Worm (Caenorhabditis elegans) whole organism, L1 larva: Measurements from ENCODE around the gene T16H12.2.

Source experiments
- F16B12.6 ChIP-seq: fragments of 150-350 bp; optimal IDR thresholded peaks from 2 replicates; lab custom pipeline; 2014; ENCODE audit warnings: missing biosample characterization, missing genetic modification characterization
- Y116A8C.19 ChIP-seq: sonication (generic microtip); optimal IDR thresholded peaks from 2 replicates; lab custom pipeline; 2016; ENCODE audit warnings: missing compliant biosample characterization, missing genetic modification characterization, borderline replicate concordance
- alr-1 ChIP-seq: fragments of 200-800 bp; sonication (Bioruptor generic); optimal IDR thresholded peaks from 2 replicates; lab custom pipeline; 2018; ENCODE audit warnings: borderline replicate concordance, mild to moderate bottlenecking, missing genetic modification characterization, missing compliant biosample characterization
- ama-1 ChIP-seq: fragments of 150-350 bp; optimal IDR thresholded peaks from 2 replicates; lab custom pipeline; 2014
- ceh-63 ChIP-seq: fragments of 200-800 bp; sonication (Bioruptor generic); optimal IDR thresholded peaks from 2 replicates; lab custom pipeline; 2018; ENCODE audit warnings: mild to moderate bottlenecking, missing genetic modification characterization, missing compliant biosample characterization
- ceh-82 ChIP-seq, 3 experiments: fragments of 150-350 bp in 1 of 3; sonication (generic microtip) in 2 of 3; optimal IDR thresholded peaks; 2 replicates each; lab custom pipeline; 2014 to 2017; ENCODE audit warnings: missing biosample characterization in 3 of 3, missing genetic modification characterization in 3 of 3
- dpl-1 ChIP-seq, 3 experiments: fragments of 150-350 bp in 2 of 3; sonication (generic microtip) in 1 of 3; optimal IDR thresholded peaks; 2 replicates each; lab custom pipeline; 2014 to 2017; ENCODE audit warnings: missing biosample characterization in 3 of 3, missing genetic modification characterization in 3 of 3, missing genetic modification reagents in 3 of 3
- dsc-1 ChIP-seq: sonication (generic microtip); optimal IDR thresholded peaks from 2 replicates; lab custom pipeline; 2016; ENCODE audit warnings: mild to moderate bottlenecking, missing genetic modification characterization, missing compliant biosample characterization
- efl-3 ChIP-seq: fragments of 200-800 bp; sonication (Bioruptor generic); optimal IDR thresholded peaks from 2 replicates; lab custom pipeline; 2018; ENCODE audit warnings: mild to moderate bottlenecking, missing genetic modification characterization, missing compliant biosample characterization
- egl-27 ChIP-seq, 2 experiments: fragments of 150-350 bp in 1 of 2; sonication (generic microtip); optimal IDR thresholded peaks; 3 replicates each; lab custom pipeline; 2017 to 2018; ENCODE audit warnings: missing biosample characterization in 2 of 2, missing genetic modification characterization in 2 of 2, missing genetic modification reagents in 2 of 2
- elt-3 ChIP-seq, 6 experiments: fragments of 150-350 bp in 1 of 6; sonication (generic microtip); optimal IDR thresholded peaks; 2 replicates each; lab custom pipeline; 2017 to 2018; ENCODE audit warnings: missing biosample characterization in 6 of 6, missing genetic modification characterization in 6 of 6, inconsistent platforms in 1 of 6
- fkh-4 ChIP-seq: sonication (generic microtip); optimal IDR thresholded peaks from 2 replicates; lab custom pipeline; 2016; ENCODE audit warnings: missing compliant biosample characterization, missing genetic modification characterization, borderline replicate concordance
- fkh-8 ChIP-seq: sonication (generic microtip); optimal IDR thresholded peaks from 2 replicates; lab custom pipeline; 2016; ENCODE audit warnings: mild to moderate bottlenecking, missing genetic modification characterization, missing compliant biosample characterization
- grh-1 ChIP-seq: fragments of 200-800 bp; sonication (Bioruptor generic); IDR thresholded peaks from 2 replicates; pipeline ENCODE4 v1.3.6; 2022; ENCODE audit warnings: missing genetic modification reagents, missing genetic modification characterization, missing compliant biosample characterization
- hlh-17 ChIP-seq: fragments of 200-800 bp; sonication (Bioruptor generic); optimal IDR thresholded peaks from 2 replicates; lab custom pipeline; 2018; ENCODE audit warnings: missing genetic modification characterization, mild to moderate bottlenecking, missing compliant biosample characterization, moderate library complexity, borderline replicate concordance
- hlh-4 ChIP-seq: sonication (generic microtip); optimal IDR thresholded peaks from 2 replicates; lab custom pipeline; 2016; ENCODE audit warnings: mild to moderate bottlenecking, missing genetic modification characterization, missing compliant biosample characterization
- hpl-2 ChIP-seq: fragments of 150-350 bp; optimal IDR thresholded peaks from 2 replicates; lab custom pipeline; 2014; ENCODE audit warnings: missing biosample characterization, missing genetic modification reagents, missing genetic modification characterization
- irx-1 ChIP-seq: sonication (generic microtip); optimal IDR thresholded peaks from 2 replicates; lab custom pipeline; 2016; ENCODE audit warnings: missing genetic modification characterization, missing compliant biosample characterization
- isw-1 ChIP-seq: fragments of 200-800 bp; sonication (Bioruptor generic); IDR thresholded peaks from 2 replicates; pipeline ENCODE4 v1.3.6; 2022; ENCODE audit warnings: missing genetic modification characterization, missing compliant biosample characterization
- jun-1 ChIP-seq: fragments of 150-350 bp; optimal IDR thresholded peaks from 2 replicates; lab custom pipeline; 2014; ENCODE audit warnings: missing biosample characterization, missing genetic modification reagents, missing genetic modification characterization
- lin-14 ChIP-seq: fragments of 200-800 bp; sonication (Bioruptor generic); optimal IDR thresholded peaks from 2 replicates; lab custom pipeline; 2018; ENCODE audit warnings: mild to moderate bottlenecking, missing genetic modification characterization, moderate library complexity, missing compliant biosample characterization
- lin-35 ChIP-seq, 2 experiments: fragments of 150-350 bp; optimal IDR thresholded peaks; 2 replicates each; lab custom pipeline; 2014; ENCODE audit warnings: missing biosample characterization in 2 of 2, missing genetic modification characterization in 2 of 2, missing genetic modification reagents in 2 of 2
- lin-39 ChIP-seq: fragments of 150-350 bp; optimal IDR thresholded peaks from 2 replicates; lab custom pipeline; 2014; ENCODE audit warnings: missing biosample characterization, missing genetic modification reagents, missing genetic modification characterization
- lir-3 ChIP-seq: sonication (generic microtip); optimal IDR thresholded peaks from 2 replicates; lab custom pipeline; 2016; ENCODE audit warnings: mild to moderate bottlenecking, missing genetic modification characterization, moderate library complexity, missing compliant biosample characterization; ENCODE audit not compliant: poor library complexity
- lsy-2 ChIP-seq, 2 experiments: fragments of 150-350 bp; optimal IDR thresholded peaks; 2 replicates each; lab custom pipeline; 2014; ENCODE audit warnings: missing biosample characterization in 2 of 2, missing genetic modification characterization in 2 of 2
- mab-9 ChIP-seq: fragments of 200-800 bp; sonication (Bioruptor generic); IDR thresholded peaks from 2 replicates; pipeline ENCODE4 v1.3.6; 2022; ENCODE audit warnings: missing genetic modification reagents, missing genetic modification characterization, missing compliant biosample characterization
- mdl-1 ChIP-seq, 2 experiments: fragments of 150-350 bp; optimal IDR thresholded peaks; 2 replicates each; lab custom pipeline; 2014 to 2017; ENCODE audit warnings: missing biosample characterization in 2 of 2, missing genetic modification characterization in 2 of 2, inconsistent platforms in 1 of 2
- mef-2 ChIP-seq: fragments of 150-350 bp; optimal IDR thresholded peaks from 2 replicates; lab custom pipeline; 2014; ENCODE audit warnings: missing biosample characterization, missing genetic modification characterization
- mep-1 ChIP-seq: fragments of 150-350 bp; optimal IDR thresholded peaks from 2 replicates; lab custom pipeline; 2014; ENCODE audit warnings: missing biosample characterization, missing genetic modification characterization
- nhr-11 ChIP-seq: fragments of 150-350 bp; optimal IDR thresholded peaks from 2 replicates; lab custom pipeline; 2014; ENCODE audit warnings: missing biosample characterization, missing genetic modification characterization
- nhr-12 ChIP-seq: sonication (generic microtip); optimal IDR thresholded peaks from 2 replicates; lab custom pipeline; 2017; ENCODE audit warnings: missing biosample characterization, missing genetic modification characterization
- nhr-20 ChIP-seq: sonication (generic microtip); optimal IDR thresholded peaks from 2 replicates; lab custom pipeline; 2016; ENCODE audit warnings: mild to moderate bottlenecking, missing genetic modification characterization, missing compliant biosample characterization
- nhr-28 ChIP-seq: fragments of 150-350 bp; optimal IDR thresholded peaks from 2 replicates; lab custom pipeline; 2014; ENCODE audit warnings: missing biosample characterization, missing genetic modification characterization
- nhr-77 ChIP-seq: fragments of 150-350 bp; optimal IDR thresholded peaks from 2 replicates; lab custom pipeline; 2014; ENCODE audit warnings: missing biosample characterization, missing genetic modification characterization
- nhr-85 ChIP-seq: sonication (generic microtip); peaks from one replicate; lab custom pipeline; 2016; ENCODE audit warnings: missing genetic modification characterization, inconsistent platforms, missing compliant biosample characterization
- nhr-90 ChIP-seq: sonication (generic microtip); optimal IDR thresholded peaks from 2 replicates; lab custom pipeline; 2016; ENCODE audit warnings: mild to moderate bottlenecking, missing genetic modification characterization, missing compliant biosample characterization; ENCODE audit not compliant: poor library complexity
- pax-3 ChIP-seq: fragments of 200-800 bp; sonication (Bioruptor generic); optimal IDR thresholded peaks from 2 replicates; lab custom pipeline; 2018; ENCODE audit warnings: mild to moderate bottlenecking, missing genetic modification characterization, moderate library complexity, missing compliant biosample characterization
- rnt-1 ChIP-seq: sonication (generic microtip); optimal IDR thresholded peaks from 2 replicates; lab custom pipeline; 2016; ENCODE audit warnings: mild to moderate bottlenecking, missing genetic modification characterization, moderate library complexity, missing compliant biosample characterization
- skn-1 ChIP-seq: fragments of 150-350 bp; optimal IDR thresholded peaks from 2 replicates; lab custom pipeline; 2014; ENCODE audit warnings: missing biosample characterization, missing genetic modification characterization
- snu-23 ChIP-seq: sonication (generic microtip); optimal IDR thresholded peaks from 2 replicates; lab custom pipeline; 2016; ENCODE audit warnings: missing genetic modification characterization, missing compliant biosample characterization
- sox-4 ChIP-seq: sonication (generic microtip); optimal IDR thresholded peaks from 2 replicates; lab custom pipeline; 2016; ENCODE audit warnings: missing genetic modification characterization, missing compliant biosample characterization
- sup-37 ChIP-seq: fragments of 200-800 bp; sonication (Bioruptor generic); optimal IDR thresholded peaks from 2 replicates; lab custom pipeline; 2018; ENCODE audit warnings: mild to moderate bottlenecking, missing genetic modification characterization, missing compliant biosample characterization
- swsn-7 ChIP-seq: sonication (generic microtip); optimal IDR thresholded peaks from 2 replicates; lab custom pipeline; 2016; ENCODE audit warnings: missing genetic modification characterization, missing compliant biosample characterization
- tbx-2 ChIP-seq: sonication (generic microtip); optimal IDR thresholded peaks from 2 replicates; lab custom pipeline; 2016; ENCODE audit warnings: missing genetic modification characterization, missing compliant biosample characterization
- tlp-1 ChIP-seq: fragments of 150-350 bp; optimal IDR thresholded peaks from 2 replicates; lab custom pipeline; 2014; ENCODE audit warnings: missing biosample characterization, missing genetic modification characterization
- unc-30 ChIP-seq: sonication (generic microtip); optimal IDR thresholded peaks from 2 replicates; lab custom pipeline; 2017; ENCODE audit warnings: missing biosample characterization, missing genetic modification characterization
- unc-62 ChIP-seq: fragments of 150-350 bp; optimal IDR thresholded peaks from 2 replicates; lab custom pipeline; 2014; ENCODE audit warnings: missing biosample characterization, missing genetic modification reagents, missing genetic modification characterization
- unc-86 ChIP-seq: sonication (generic microtip); optimal IDR thresholded peaks from 2 replicates; lab custom pipeline; 2016; ENCODE audit warnings: missing genetic modification characterization, missing compliant biosample characterization
- xbp-1 ChIP-seq: sonication (generic microtip); optimal IDR thresholded peaks from 2 replicates; lab custom pipeline; 2016; ENCODE audit warnings: missing genetic modification characterization, missing compliant biosample characterization
- zag-1 ChIP-seq: fragments of 150-350 bp; optimal IDR thresholded peaks from 2 replicates; lab custom pipeline; 2014; ENCODE audit warnings: missing biosample characterization, missing genetic modification characterization
- ztf-11 ChIP-seq, 2 experiments: sonication (generic microtip); optimal IDR thresholded peaks; 2 replicates each; lab custom pipeline; 2016 to 2017; ENCODE audit warnings: missing genetic modification characterization in 2 of 2, missing biosample characterization in 1 of 2, missing compliant biosample characterization in 1 of 2
- ztf-4 ChIP-seq: fragments of 150-350 bp; optimal IDR thresholded peaks from 2 replicates; lab custom pipeline; 2014; ENCODE audit warnings: missing biosample characterization, missing genetic modification characterization

Gene T16H12.2

ce11 chrIII:10123586-10124233 lies 37.6 kb downstream of the T16H12.2 start, which contains the start of gene ttll-4 (continued):
- TF ChIP-seq tbx-2 (peak; percentile 59), mdl-1 (tag; optimal IDR thresholded peaks at IDR 0.05; lab: Kevin White, UChicago) (no peak), unc-30 (tag; lab: Kevin White, UChicago) (no peak), Y116A8C.19 (no peak), pax-3 (peak; percentile 29), lir-3 (tag; lab: Kevin White, UChicago) (peak; percentile 71), elt-3 (tag; optimal IDR thresholded peaks at IDR 0.05; lab: Kevin White, UChicago) (no peak), nhr-20 (tag; lab: Kevin White, UChicago) (peak; percentile 36), tlp-1 (no peak), unc-86 (tag; lab: Kevin White, UChicago) (peak; percentile 72), isw-1 (GFP tag; lab: Robert Waterston, UW) (peak; percentile 78), lin-14 (GFP tag; lab: Kevin White, UChicago) (peak; percentile 82), xbp-1 (tag; lab: Kevin White, UChicago) (peak; percentile 57), hlh-4 (no peak), lin-35 (GFP tag; optimal IDR thresholded peaks at IDR 0.05; lab: Kevin White, UChicago) (peak in 1 of 2 experiments; percentile 15), fkh-8 (tag; lab: Kevin White, UChicago) (peak; percentile 56), ztf-4 (tag; lab: Kevin White, UChicago) (no peak), zag-1 (tag; lab: Kevin White, UChicago) (no peak), efl-3 (GFP tag; lab: Kevin White, UChicago) (no peak), F16B12.6 (tag; lab: Kevin White, UChicago) (no peak), sox-4 (tag; lab: Kevin White, UChicago) (no peak), mep-1 (tag; lab: Kevin White, UChicago) (no peak), nhr-11 (tag; lab: Kevin White, UChicago) (no peak), dpl-1 (GFP tag; optimal IDR thresholded peaks at IDR 0.05; lab: Kevin White, UChicago) (peak in 2 of 3 experiments; percentile 0 to 48), mef-2 (tag; lab: Kevin White, UChicago) (no peak), hlh-17 (GFP tag; lab: Kevin White, UChicago) (no peak), sup-37 (GFP tag; lab: Kevin White, UChicago) (no peak), egl-27 (tag; optimal IDR thresholded peaks at IDR 0.05; lab: Kevin White, UChicago) (no peak), alr-1 (tag; lab: Kevin White, UChicago) (no peak), ama-1 (lab: Kevin White, UChicago) (no peak), nhr-85 (no peak), fkh-4 (tag; lab: Kevin White, UChicago) (peak; percentile 29), lin-39 (tag; lab: Kevin White, UChicago) (no peak), ceh-63 (GFP tag; lab: Kevin White, UChicago) (no peak), jun-1 (tag; lab: Kevin White, UChicago) (no peak), skn-1 (tag; lab: Kevin White, UChicago) (no peak), lsy-2 (tag; optimal IDR thresholded peaks at IDR 0.05; lab: Kevin White, UChicago) (peak; percentile 43 to 55), grh-1 (GFP tag; lab: Robert Waterston, UW) (no peak), ztf-11 (tag; optimal IDR thresholded peaks at IDR 0.05; lab: Kevin White, UChicago) (peak in 1 of 2 experiments; percentile 67), rnt-1 (tag; lab: Kevin White, UChicago) (peak; percentile 85), snu-23 (GFP tag; lab: Kevin White, UChicago) (peak; percentile 58), mab-9 (GFP tag; lab: Robert Waterston, UW) (peak; percentile 58; the same call in 1 of the 2 replicates), nhr-28 (no peak), dsc-1 (tag; lab: Kevin White, UChicago) (peak; percentile 71), nhr-77 (tag; lab: Kevin White, UChicago) (no peak), swsn-7 (peak; percentile 65), irx-1 (tag; lab: Kevin White, UChicago) (no peak), nhr-90 (tag; lab: Kevin White, UChicago) (peak; percentile 31), nhr-12 (tag; lab: Kevin White, UChicago) (no peak), unc-62 (GFP tag; lab: Kevin White, UChicago) (no peak), hpl-2 (no peak), ceh-82 (tag; optimal IDR thresholded peaks at IDR 0.05; lab: Kevin White, UChicago) (peak; percentile 34 to 53 (median 46))
